Worm (Caenorhabditis elegans): Measurements from ENCODE around the gene C18E9.2.
A peak's percentile ranks its signal among the peaks of the same experiment; 100 is the strongest.

The C18E9.2 gene

DNA sequence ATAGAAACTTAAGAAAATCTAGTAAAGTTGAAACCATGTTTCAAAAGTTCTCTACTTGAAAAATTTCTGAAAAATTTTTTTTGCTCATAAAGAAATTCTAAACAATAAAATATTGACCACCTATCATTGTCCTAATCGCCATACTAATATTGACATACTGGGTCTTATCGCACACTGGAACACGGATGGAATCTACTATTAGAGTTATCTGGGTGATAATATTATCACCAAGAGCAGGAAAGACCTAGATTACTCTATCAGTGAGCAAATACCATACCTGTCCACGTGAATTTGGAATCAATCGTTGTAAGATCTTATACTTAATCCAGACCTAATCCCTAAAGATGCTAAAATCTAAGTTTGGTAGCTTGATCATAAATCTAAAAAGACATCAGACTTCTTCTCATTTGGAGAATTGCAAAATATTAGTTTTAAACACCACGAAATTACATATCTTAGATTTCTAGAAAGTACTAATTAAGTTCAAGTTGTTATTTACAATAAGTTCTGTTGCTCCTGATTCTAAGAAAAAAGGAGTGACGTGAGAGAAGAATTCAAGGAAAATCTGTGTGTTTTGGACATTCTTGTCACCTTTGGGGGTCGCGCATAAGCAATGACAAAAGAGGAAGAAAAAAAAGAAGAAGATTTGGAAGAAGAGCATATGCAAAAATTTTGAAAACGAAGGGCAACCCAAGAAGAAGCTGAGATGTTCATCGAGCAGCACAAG is 45.3 kb downstream of the C18E9.2 start:
- TF ChIP-seq aly-2 (tag; optimal IDR thresholded peaks at IDR 0.05) (no peak), mdl-1 (tag; optimal IDR thresholded peaks at IDR 0.05) (no peak), unc-62 (GFP tag; optimal IDR thresholded peaks at IDR 0.05 in 1 of 2) (peak in 1 of 2 experiments; percentile 27), unc-62 (tag; optimal IDR thresholded peaks at IDR 0.05) (no peak), nhr-11 (tag; optimal IDR thresholded peaks at IDR 0.05) (peak; percentile 39), rbr-2 (tag; optimal IDR thresholded peaks at IDR 0.05) (peak; percentile 10)

- TF ChIP-seq F10B5.3 (tag; optimal IDR thresholded peaks at IDR 0.05) (no peak), ama-1 (optimal IDR thresholded peaks at IDR 0.05) (no peak), zip-2 (tag; optimal IDR thresholded peaks at IDR 0.05) (no peak), aha-1 (tag) (peak; percentile 65), saeg-2 (GFP tag; IDR thresholded peaks at IDR 0.05) (no peak), pqm-1 (tag; optimal IDR thresholded peaks at IDR 0.05) (no peak), unc-62 (GFP tag; optimal IDR thresholded peaks at IDR 0.05 in 1 of 2) (peak in 1 of 2 experiments; percentile 55), unc-62 (tag; optimal IDR thresholded peaks at IDR 0.05) (no peak), nhr-42 (GFP tag; IDR thresholded peaks at IDR 0.05) (no peak), Y105C5A.15 (GFP tag; IDR thresholded peaks at IDR 0.05) (no peak), fkh-10 (GFP tag; optimal IDR thresholded peaks at IDR 0.05) (peak; percentile 9), ctbp-1 (GFP tag; IDR thresholded peaks at IDR 0.05) (peak; percentile 57; the same call in 1 of the 2 replicates), lsy-2 (tag; optimal IDR thresholded peaks at IDR 0.05) (peak in 1 of 2 experiments; percentile 2)
Observed at ce11 chrII:9010708-9011107, 45.9 kb downstream of the C18E9.2 start.

ce11 chrII:9013341-9013740 is 48.5 kb downstream of the C18E9.2 start:
- TF ChIP-seq unc-62 (GFP tag; optimal IDR thresholded peaks at IDR 0.05 in 1 of 2) (no peak), unc-62 (tag; optimal IDR thresholded peaks at IDR 0.05) (no peak), F49E8.2 (tag; optimal IDR thresholded peaks at IDR 0.05; ENCODE audit: borderline replicate concordance) (no peak), zag-1 (tag; optimal IDR thresholded peaks at IDR 0.05) (no peak), lsy-2 (tag; optimal IDR thresholded peaks at IDR 0.05) (no peak), nhr-237 (tag; optimal IDR thresholded peaks at IDR 0.05) (no peak), madf-5 (GFP tag; IDR thresholded peaks at IDR 0.05) (no peak), egl-27 (tag; optimal IDR thresholded peaks at IDR 0.05) (no peak), dmd-9 (GFP tag; IDR thresholded peaks at IDR 0.05) (0 out of 2 replicates have a peak, but pooled peaks have one; percentile 19), F37D6.2 (tag; optimal IDR thresholded peaks at IDR 0.05) (no peak), fkh-10 (GFP tag; optimal IDR thresholded peaks at IDR 0.05) (no peak), nhr-102 (tag; optimal IDR thresholded peaks at IDR 0.05) (no peak), ztf-7 (tag; optimal IDR thresholded peaks at IDR 0.05) (no peak), ces-1 (GFP tag; optimal IDR thresholded peaks at IDR 0.05) (no peak), mes-2 (tag; optimal IDR thresholded peaks at IDR 0.05; ENCODE audit: poor library complexity, severe bottlenecking) (peak; percentile 21), pha-4 (GFP tag; IDR thresholded peaks at IDR 0.05) (no peak; the same call in 1 of the 2 replicates), pha-4 (tag; optimal IDR thresholded peaks at IDR 0.05) (no peak), ceh-32 (tag; optimal IDR thresholded peaks at IDR 0.05; ENCODE audit: poor library complexity) (no peak), pqm-1 (tag; optimal IDR thresholded peaks at IDR 0.05) (no peak), nhr-11 (tag; optimal IDR thresholded peaks at IDR 0.05) (peak; percentile 5), spr-3 (GFP tag; optimal IDR thresholded peaks at IDR 0.05) (no peak), mdt-29 (GFP tag; IDR thresholded peaks at IDR 0.05) (no peak), ctbp-1 (GFP tag; IDR thresholded peaks at IDR 0.05) (0 out of 2 replicates have a peak, but pooled peaks have one; percentile 20), saeg-2 (GFP tag; IDR thresholded peaks at IDR 0.05) (no peak), Y5F2A.4 (GFP tag; optimal IDR thresholded peaks at IDR 0.05) (no peak), mdl-1 (tag; optimal IDR thresholded peaks at IDR 0.05) (peak in 1 of 2 experiments; percentile 54), skn-1 (tag; optimal IDR thresholded peaks at IDR 0.05) (no peak), set-16 (GFP tag; IDR thresholded peaks at IDR 0.05) (peak; percentile 72), T26A8.4 (GFP tag; IDR thresholded peaks at IDR 0.05) (no peak), ceh-62 (tag; optimal IDR thresholded peaks at IDR 0.05) (no peak), snpc-1.2 (GFP tag; IDR thresholded peaks at IDR 0.05) (no peak), zip-11 (GFP tag; IDR thresholded peaks at IDR 0.05) (no peak), tag-97 (GFP tag; IDR thresholded peaks at IDR 0.05) (no peak), nhr-77 (tag; optimal IDR thresholded peaks at IDR 0.05) (no peak), F26F4.8 (GFP tag; conservative IDR thresholded peaks at IDR 0.05) (no peak), nhr-25 (tag; optimal IDR thresholded peaks at IDR 0.05; ENCODE audit: borderline replicate concordance, insufficient read depth) (no peak), hmg-1.1 (GFP tag; IDR thresholded peaks at IDR 0.05) (peak; percentile 74), sdz-12 (GFP tag; optimal IDR thresholded peaks at IDR 0.05) (no peak)
